Fruit fly (Drosophila melanogaster): ENCODE measurements around the gene MED10.

Gene MED10

dm6 chr3L:16203236-16203635 lies 28.6 kb upstream of the MED10 start (continued):
- no peak for TF ChIP-seq Stat92E (GFP tag; optimal IDR thresholded peaks at IDR 0.05)
- TF ChIP-seq bowl (GFP tag; IDR thresholded peaks at IDR 0.05): peak; percentile 44; the same call in 1 of the 2 replicates
- peak; percentile 64; the same call in 1 of the 2 replicates for TF ChIP-seq ap (GFP tag; IDR thresholded peaks at IDR 0.05)
- TF ChIP-seq jumu (GFP tag; optimal IDR thresholded peaks at IDR 0.05): peak; percentile 82
- TF ChIP-seq pita (GFP tag; optimal IDR thresholded peaks at IDR 0.05): no peak
- TF ChIP-seq CG3281 (GFP tag; optimal IDR thresholded peaks at IDR 0.05): peak; percentile 85
- peak; percentile 77 for TF ChIP-seq Poxn (GFP tag; IDR thresholded peaks at IDR 0.05)
- TF ChIP-seq Trl (optimal IDR thresholded peaks at IDR 0.05): no peak
- peak; percentile 88 for TF ChIP-seq Trl (GFP tag; optimal IDR thresholded peaks at IDR 0.05)
- peak; percentile 81 for TF ChIP-seq unpg (GFP tag; optimal IDR thresholded peaks at IDR 0.05)
- TF ChIP-seq usp (GFP tag; optimal IDR thresholded peaks at IDR 0.05): no peak
- peak; percentile 75 for TF ChIP-seq kay (GFP tag; optimal IDR thresholded peaks at IDR 0.05)
- TF ChIP-seq NK7.1 (GFP tag; optimal IDR thresholded peaks at IDR 0.05): peak; percentile 27
- no peak for TF ChIP-seq cg (GFP tag; optimal IDR thresholded peaks at IDR 0.05)
- TF ChIP-seq sim (GFP tag; IDR thresholded peaks at IDR 0.05): no peak
- peak; percentile 59 for TF ChIP-seq disco-r (GFP tag; optimal IDR thresholded peaks at IDR 0.05)
- peak; percentile 66 for TF ChIP-seq CG4424 (GFP tag; optimal IDR thresholded peaks at IDR 0.05)
- TF ChIP-seq C15 (GFP tag; IDR thresholded peaks at IDR 0.05): peak; percentile 45; the same call in 1 of the 3 replicates
- TF ChIP-seq Drgx (GFP tag; IDR thresholded peaks at IDR 0.05): peak; percentile 47
- TF ChIP-seq hkb (optimal IDR thresholded peaks at IDR 0.05): no peak
- peak; percentile 81 for TF ChIP-seq hkb (GFP tag; IDR thresholded peaks at IDR 0.05)
- TF ChIP-seq CG30403 (GFP tag; optimal IDR thresholded peaks at IDR 0.05): peak; percentile 76
- TF ChIP-seq pum (GFP tag; optimal IDR thresholded peaks at IDR 0.05): peak; percentile 63
- TF ChIP-seq ERR (GFP tag; optimal IDR thresholded peaks at IDR 0.05): peak; percentile 41
- peak; percentile 66 for TF ChIP-seq az2 (GFP tag; optimal IDR thresholded peaks at IDR 0.05)
- peak; percentile 90 for TF ChIP-seq row (GFP tag; IDR thresholded peaks at IDR 0.05)
- TF ChIP-seq CG9817 (tag; optimal IDR thresholded peaks at IDR 0.05): peak; percentile 80
- TF ChIP-seq CG11504 (tag; optimal IDR thresholded peaks at IDR 0.05): peak; percentile 84
- peak; percentile 74 for TF ChIP-seq klu (GFP tag; IDR thresholded peaks at IDR 0.05)
- peak; percentile 74 for TF ChIP-seq bab2 (GFP tag; optimal IDR thresholded peaks at IDR 0.05)
- TF ChIP-seq D19A (tag; optimal IDR thresholded peaks at IDR 0.05): peak; percentile 91
- peak; percentile 69 for TF ChIP-seq ara (GFP tag; IDR thresholded peaks at IDR 0.05)
- no peak; the same call in 2 of the 3 replicates for TF ChIP-seq ci (GFP tag; IDR thresholded peaks at IDR 0.05)
- TF ChIP-seq Nf-YA (GFP tag; IDR thresholded peaks at IDR 0.05): peak; percentile 61; the same call in 1 of the 2 replicates
- peak; percentile 84 for TF ChIP-seq H2.0 (GFP tag; IDR thresholded peaks at IDR 0.05)
- peak; percentile 71 for TF ChIP-seq Bteb2 (GFP tag; optimal IDR thresholded peaks at IDR 0.05)
- peak; percentile 26 for TF ChIP-seq ash1 (GFP tag; optimal IDR thresholded peaks at IDR 0.05)
- TF ChIP-seq CG8089 (GFP tag; optimal IDR thresholded peaks at IDR 0.05): peak; percentile 32
- peak; percentile 85 for TF ChIP-seq CG15269 (tag; optimal IDR thresholded peaks at IDR 0.05)
- TF ChIP-seq da (GFP tag; optimal IDR thresholded peaks at IDR 0.05): no peak
- peak; percentile 47; the same call in 1 of the 2 replicates for TF ChIP-seq CG10959 (GFP tag; IDR thresholded peaks at IDR 0.05)
- no peak for TF ChIP-seq inv (GFP tag; IDR thresholded peaks at IDR 0.05; ENCODE audit: partially characterized antibody)
- peak; percentile 43 for TF ChIP-seq Hmx (GFP tag; optimal IDR thresholded peaks at IDR 0.05)
- TF ChIP-seq CG16779 (GFP tag; IDR thresholded peaks at IDR 0.05): peak; percentile 87
- TF ChIP-seq tup (GFP tag; optimal IDR thresholded peaks at IDR 0.05): peak; percentile 32
- TF ChIP-seq CG2889 (GFP tag; IDR thresholded peaks at IDR 0.05): peak; percentile 65; the same call in 2 of the 3 replicates
- TF ChIP-seq Doc2 (GFP tag; IDR thresholded peaks at IDR 0.05): peak; percentile 73
- TF ChIP-seq CG2875 (GFP tag; optimal IDR thresholded peaks at IDR 0.05): peak; percentile 33

Measured in whole organism, embryonic.